Worm (Caenorhabditis elegans) whole organism, L4 larva: Measurements from ENCODE around the gene lis-1.
"Not testable (repeated sequence)": the region's sequence is repeated elsewhere in the genome, so short reads cannot be mapped to it uniquely, and the experiment has no call there.

Source experiments
- F26F4.8 ChIP-seq: fragments of 200-800 bp; sonication (Bioruptor generic); conservative IDR thresholded peaks from 2 replicates; pipeline ENCODE4 v1.3.6; 2022; ENCODE audit warnings: missing genetic modification characterization, missing compliant biosample characterization
- F37D6.2 ChIP-seq: sonication (generic microtip); optimal IDR thresholded peaks from 2 replicates; lab custom pipeline; 2016; ENCODE audit warnings: mild to moderate bottlenecking, missing genetic modification characterization, missing compliant biosample characterization
- F44E2.7 ChIP-seq: fragments of 200-800 bp; sonication (Bioruptor generic); IDR thresholded peaks from 2 replicates; pipeline ENCODE4 v2.1.2; 2022; ENCODE audit warnings: missing genetic modification characterization, missing compliant biosample characterization
- F49E8.2 ChIP-seq: sonication (generic microtip); optimal IDR thresholded peaks from 2 replicates; lab custom pipeline; 2016; ENCODE audit warnings: missing compliant biosample characterization, mild to moderate bottlenecking, missing genetic modification characterization, borderline replicate concordance
- R02D3.7 ChIP-seq: fragments of 150-350 bp; sonication (generic microtip); optimal IDR thresholded peaks from 3 replicates; lab custom pipeline; 2014; ENCODE audit warnings: missing biosample characterization, missing genetic modification characterization
- Y105C5A.15 ChIP-seq: fragments of 200-800 bp; sonication (Bioruptor generic); IDR thresholded peaks from 2 replicates; pipeline ENCODE4 v1.3.6; 2022; ENCODE audit warnings: missing genetic modification characterization, missing compliant biosample characterization
- Y75B8A.6 ChIP-seq: fragments of 200-800 bp; sonication (Bioruptor generic); IDR thresholded peaks from 2 replicates; pipeline ENCODE4 v1.3.6; 2022; ENCODE audit warnings: missing genetic modification reagents, missing genetic modification characterization, missing compliant biosample characterization
- ZK546.5 ChIP-seq, 2 experiments: sonication (generic microtip); optimal IDR thresholded peaks; 2 replicates each; lab custom pipeline; 2017; ENCODE audit warnings: missing biosample characterization in 2 of 2, missing genetic modification characterization in 2 of 2
- aly-2 ChIP-seq: sonication (generic microtip); optimal IDR thresholded peaks from 2 replicates; lab custom pipeline; 2018; ENCODE audit warnings: missing biosample characterization, missing genetic modification characterization
- ceh-82 ChIP-seq: sonication (generic microtip); optimal IDR thresholded peaks from 2 replicates; lab custom pipeline; 2017; ENCODE audit warnings: missing biosample characterization, missing genetic modification characterization
- cey-2 ChIP-seq: sonication (generic microtip); optimal IDR thresholded peaks from 3 replicates; lab custom pipeline; 2017; ENCODE audit warnings: missing genetic modification characterization, mild to moderate bottlenecking, missing compliant biosample characterization, antibody characterized with exemption, borderline replicate concordance; ENCODE audit not compliant: insufficient read depth
- dmd-6 ChIP-seq: fragments of 200-800 bp; sonication (Bioruptor generic); IDR thresholded peaks from 2 replicates; pipeline ENCODE4 v1.3.6; 2022; ENCODE audit warnings: missing genetic modification reagents, missing genetic modification characterization, missing compliant biosample characterization
- dpl-1 ChIP-seq: fragments of 150-350 bp; optimal IDR thresholded peaks from 2 replicates; lab custom pipeline; 2014; ENCODE audit warnings: missing biosample characterization, missing genetic modification reagents, missing genetic modification characterization
- fos-1 ChIP-seq: fragments of 150-350 bp; optimal IDR thresholded peaks from 2 replicates; lab custom pipeline; 2014; ENCODE audit warnings: missing biosample characterization, missing genetic modification characterization
- gei-8 ChIP-seq: fragments of 200-800 bp; sonication (Bioruptor generic); optimal IDR thresholded peaks from 2 replicates; lab custom pipeline; 2018; ENCODE audit warnings: mild to moderate bottlenecking, missing genetic modification characterization, missing compliant biosample characterization
- lim-7 ChIP-seq: fragments of 200-800 bp; sonication (Bioruptor generic); IDR thresholded peaks from 2 replicates; pipeline ENCODE4 v1.3.6; 2022; ENCODE audit warnings: missing genetic modification characterization, missing compliant biosample characterization
- lin-13 ChIP-seq: fragments of 150-350 bp; optimal IDR thresholded peaks from 2 replicates; lab custom pipeline; 2014; ENCODE audit warnings: missing biosample characterization, missing genetic modification reagents, missing genetic modification characterization
- lsy-2 ChIP-seq, 2 experiments: fragments of 150-350 bp in 1 of 2; sonication (generic microtip) in 1 of 2; optimal IDR thresholded peaks; 2 replicates each; lab custom pipeline; 2014 to 2017; ENCODE audit warnings: missing biosample characterization in 2 of 2, missing genetic modification characterization in 2 of 2
- madf-9 ChIP-seq: fragments of 200-800 bp; sonication (Bioruptor generic); conservative IDR thresholded peaks from 2 replicates; pipeline ENCODE4 v1.3.6; 2022; ENCODE audit warnings: missing genetic modification reagents, missing genetic modification characterization, missing compliant biosample characterization
- mes-2 ChIP-seq: sonication (generic microtip); optimal IDR thresholded peaks from 2 replicates; lab custom pipeline; 2016; ENCODE audit warnings: missing genotype, mild to moderate bottlenecking, missing genetic modification characterization, missing compliant biosample characterization; ENCODE audit not compliant: poor library complexity, severe bottlenecking
- nhr-10 ChIP-seq: fragments of 150-350 bp; optimal IDR thresholded peaks from 2 replicates; lab custom pipeline; 2014; ENCODE audit warnings: missing biosample characterization, missing genetic modification characterization
- nhr-111 ChIP-seq: fragments of 200-800 bp; sonication (Bioruptor generic); optimal IDR thresholded peaks from 2 replicates; lab custom pipeline; 2018; ENCODE audit warnings: mild to moderate bottlenecking, missing genetic modification characterization, missing compliant biosample characterization
- nhr-237 ChIP-seq: sonication (generic microtip); optimal IDR thresholded peaks from 2 replicates; lab custom pipeline; 2017; ENCODE audit warnings: missing biosample characterization, missing genetic modification characterization
- nhr-25 ChIP-seq: sonication (generic microtip); optimal IDR thresholded peaks from 2 replicates; lab custom pipeline; 2017; ENCODE audit warnings: missing genetic modification characterization, mild to moderate bottlenecking, missing compliant biosample characterization, antibody characterized with exemption, moderate library complexity, borderline replicate concordance; ENCODE audit not compliant: insufficient read depth
- nhr-42 ChIP-seq: fragments of 200-800 bp; sonication (Bioruptor generic); IDR thresholded peaks from 2 replicates; pipeline ENCODE4 v1.3.6; 2022; ENCODE audit warnings: missing genetic modification characterization, missing compliant biosample characterization
- nhr-6 ChIP-seq: fragments of 150-350 bp; optimal IDR thresholded peaks from 2 replicates; lab custom pipeline; 2014; ENCODE audit warnings: missing biosample characterization, missing genetic modification characterization
- saeg-2 ChIP-seq: fragments of 200-800 bp; sonication (Bioruptor generic); IDR thresholded peaks from 2 replicates; pipeline ENCODE4 v1.3.6; 2022; ENCODE audit warnings: missing genetic modification reagents, missing genetic modification characterization, missing compliant biosample characterization
- skn-1 ChIP-seq: fragments of 150-350 bp; optimal IDR thresholded peaks from 2 replicates; lab custom pipeline; 2014; ENCODE audit warnings: missing biosample characterization, missing genetic modification characterization
- snpc-1.2 ChIP-seq: fragments of 200-800 bp; sonication (Bioruptor generic); IDR thresholded peaks from 2 replicates; pipeline ENCODE4 v1.3.6; 2022; ENCODE audit warnings: missing genetic modification reagents, missing genetic modification characterization, missing compliant biosample characterization
- spr-1 ChIP-seq: sonication (generic microtip); optimal IDR thresholded peaks from 2 replicates; lab custom pipeline; 2016; ENCODE audit warnings: mild to moderate bottlenecking, missing genetic modification characterization, missing compliant biosample characterization
- unc-39 ChIP-seq: sonication (generic microtip); optimal IDR thresholded peaks from 2 replicates; lab custom pipeline; 2017; ENCODE audit warnings: missing biosample characterization, missing genetic modification characterization
- zfp-2 ChIP-seq: sonication (generic microtip); optimal IDR thresholded peaks from 2 replicates; lab custom pipeline; 2016; ENCODE audit warnings: mild to moderate bottlenecking, missing genetic modification characterization, missing compliant biosample characterization
- ztf-7 ChIP-seq: fragments of 150-350 bp; optimal IDR thresholded peaks from 2 replicates; lab custom pipeline; 2014; ENCODE audit warnings: missing biosample characterization, missing genetic modification characterization

The lis-1 gene

DNA sequence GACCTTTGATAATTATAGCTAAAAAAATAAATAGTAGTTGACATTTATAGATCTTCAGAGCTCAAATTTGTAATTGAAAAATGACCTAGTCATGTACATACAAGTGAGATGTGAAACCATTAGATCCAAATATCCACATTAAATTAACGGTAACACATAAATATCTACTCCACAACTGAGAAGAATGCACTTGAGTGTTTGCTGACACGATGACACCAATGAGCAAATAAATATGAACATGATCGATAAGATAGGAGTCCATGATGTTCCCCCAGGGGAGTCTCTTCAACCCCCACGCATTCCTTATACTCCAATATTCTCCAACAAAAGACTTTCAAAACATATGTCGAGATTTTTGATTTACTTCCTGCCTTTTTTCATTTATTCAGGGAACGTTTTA is 27.9 kb upstream of the lis-1 start, which contains the start of gene ttr-52:
TSS of gene ttr-52 (plus strand) at position 301 of the 400 bp plus-strand sequence.
- TF ChIP-seq dpl-1 (GFP tag; lab: Kevin White, UChicago) (no peak), nhr-42 (GFP tag; lab: Robert Waterston, UW) (no peak), nhr-10 (tag; lab: Kevin White, UChicago) (no peak), nhr-25 (tag; lab: Kevin White, UChicago) (no peak), lsy-2 (tag; optimal IDR thresholded peaks at IDR 0.05; lab: Kevin White, UChicago) (no peak), dmd-6 (no peak), lin-13 (GFP tag; lab: Kevin White, UChicago) (no peak), aly-2 (tag; lab: Kevin White, UChicago) (no peak), snpc-1.2 (GFP tag; lab: Robert Waterston, UW) (no peak), madf-9 (GFP tag; lab: Robert Waterston, UW) (no peak), Y75B8A.6 (GFP tag; lab: Robert Waterston, UW) (no peak), mes-2 (tag; lab: Kevin White, UChicago) (no peak), ZK546.5 (tag; optimal IDR thresholded peaks at IDR 0.05; lab: Kevin White, UChicago) (no peak), saeg-2 (no peak), gei-8 (GFP tag; lab: Kevin White, UChicago) (no peak)

ce11 chrIII:13402934-13403333 is 26.4 kb upstream of the lis-1 start, which contains the start of gene mig-18:
TSS of gene mig-18 (plus strand) at chrIII:13403234.
- TF ChIP-seq nhr-6 (tag; lab: Kevin White, UChicago) (no peak), lim-7 (GFP tag; lab: Robert Waterston, UW) (no peak), ceh-82 (tag; lab: Kevin White, UChicago) (no peak), nhr-237 (tag; lab: Kevin White, UChicago) (no peak), R02D3.7 (tag; lab: Kevin White, UChicago) (no peak), F44E2.7 (no peak), Y75B8A.6 (GFP tag; lab: Robert Waterston, UW) (no peak), zfp-2 (tag; lab: Kevin White, UChicago) (no peak), F26F4.8 (GFP tag; lab: Robert Waterston, UW) (no peak), cey-2 (no peak), F37D6.2 (tag; lab: Kevin White, UChicago) (no peak), nhr-111 (GFP tag; lab: Kevin White, UChicago) (no peak), unc-39 (tag; lab: Kevin White, UChicago) (no peak), skn-1 (tag; lab: Kevin White, UChicago) (no peak), fos-1 (tag; lab: Kevin White, UChicago) (no peak)

ce11 chrIII:13401673-13402258 is 25.3 kb upstream of the lis-1 start, which contains the start of the genes srlf-9 and srlf-10:
TSS of gene srlf-9 (minus strand) at chrIII:13401773.
TSS of gene srlf-10 (plus strand) at chrIII:13402208.
- not testable (repeated sequence) for TF ChIP-seq spr-1 (tag; lab: Kevin White, UChicago); madf-9 (GFP tag; lab: Robert Waterston, UW); F49E8.2 (tag; lab: Kevin White, UChicago)

ce11 chrIII:13395262-13395661 is 18.8 kb upstream of the lis-1 start, which contains the start of gene F11F1.1:
TSS of gene F11F1.1 (plus strand) at chrIII:13395562.
- TF ChIP-seq F37D6.2 (tag; lab: Kevin White, UChicago) (no peak), cey-2 (no peak), Y105C5A.15 (GFP tag; lab: Robert Waterston, UW) (no peak), ztf-7 (tag; lab: Kevin White, UChicago) (no peak), unc-39 (tag; lab: Kevin White, UChicago) (no peak)
